Fruit fly (Drosophila melanogaster): ENCODE results near the gene atk.

Gene atk

DNA sequence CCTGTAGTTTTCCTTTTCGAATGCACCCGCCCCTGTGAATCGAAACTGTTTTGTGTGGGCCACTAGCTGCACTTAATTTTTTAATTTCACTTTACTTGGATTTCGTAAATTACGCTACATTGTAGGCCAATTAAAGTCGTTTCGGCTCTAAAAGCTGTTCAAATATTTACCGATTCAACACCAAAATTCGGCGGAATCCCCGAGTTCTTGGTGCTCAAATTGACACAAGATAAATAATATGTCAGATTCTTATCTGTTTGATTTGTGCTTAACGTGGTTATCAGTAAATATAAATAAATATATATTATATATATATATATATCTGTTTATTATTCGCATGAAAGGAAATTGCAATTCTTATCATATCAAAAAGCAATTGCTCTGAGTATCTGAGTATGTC is 16.7 kb downstream of the atk start (continued):
- no peak for TF ChIP-seq CG32767 (GFP tag; IDR thresholded peaks at IDR 0.05)
- no peak for TF ChIP-seq Six4 (GFP tag; optimal IDR thresholded peaks at IDR 0.05)
- no peak for TF ChIP-seq CG4730 (GFP tag; IDR thresholded peaks at IDR 0.05)
- no peak for TF ChIP-seq al (GFP tag; IDR thresholded peaks at IDR 0.05)
- TF ChIP-seq row (GFP tag; IDR thresholded peaks at IDR 0.05) = no peak
- no peak for TF ChIP-seq CG8281 (tag; optimal IDR thresholded peaks at IDR 0.05)
- no peak for TF ChIP-seq Max (GFP tag; optimal IDR thresholded peaks at IDR 0.05)
- TF ChIP-seq CG17361 (GFP tag; IDR thresholded peaks at IDR 0.05) = no peak
- TF ChIP-seq CG15073 (GFP tag; optimal IDR thresholded peaks at IDR 0.05) = no peak
- TF ChIP-seq CG3726 (GFP tag; IDR thresholded peaks at IDR 0.05) = no peak
- no peak for TF ChIP-seq CG9609 (GFP tag; optimal IDR thresholded peaks at IDR 0.05)
- TF ChIP-seq CG15696 (tag; optimal IDR thresholded peaks at IDR 0.05) = peak; percentile 70
- TF ChIP-seq gfzf (GFP tag; optimal IDR thresholded peaks at IDR 0.05) = no peak
- TF ChIP-seq Sry-β (GFP tag; optimal IDR thresholded peaks at IDR 0.05) = peak; percentile 15
- TF ChIP-seq Scr (GFP tag; IDR thresholded peaks at IDR 0.05; ENCODE audit: partially characterized antibody) = no peak
- TF ChIP-seq schlank (tag; optimal IDR thresholded peaks at IDR 0.05) = peak; percentile 63
- TF ChIP-seq Bgb (GFP tag; IDR thresholded peaks at IDR 0.05; ENCODE audit: partially characterized antibody) = no peak
- no peak for TF ChIP-seq CG13123 (GFP tag; optimal IDR thresholded peaks at IDR 0.05)
- no peak for TF ChIP-seq CG17328 (GFP tag; IDR thresholded peaks at IDR 0.05)
- peak; percentile 52 for TF ChIP-seq HHEX (GFP tag; optimal IDR thresholded peaks at IDR 0.05)
- TF ChIP-seq CG6683 (GFP tag; optimal IDR thresholded peaks at IDR 0.05) = peak; percentile 20
- TF ChIP-seq CG8478 (optimal IDR thresholded peaks at IDR 0.05) = no peak
- TF ChIP-seq Rfx (GFP tag; IDR thresholded peaks at IDR 0.05) = peak; percentile 25; the same call in 1 of the 2 replicates
- no peak for TF ChIP-seq CG17802 (tag; optimal IDR thresholded peaks at IDR 0.05)
- no peak for TF ChIP-seq Hmx (GFP tag; optimal IDR thresholded peaks at IDR 0.05)
- TF ChIP-seq CG4282 (GFP tag; optimal IDR thresholded peaks at IDR 0.05) = no peak
- TF ChIP-seq Camta (GFP tag; optimal IDR thresholded peaks at IDR 0.05) = no peak
- peak; percentile 20 for TF ChIP-seq mirr (GFP tag; optimal IDR thresholded peaks at IDR 0.05)
- no peak for TF ChIP-seq her (GFP tag; optimal IDR thresholded peaks at IDR 0.05)
- no peak for TF ChIP-seq CG3838 (GFP tag; optimal IDR thresholded peaks at IDR 0.05)
- TF ChIP-seq CG11085 (GFP tag; IDR thresholded peaks at IDR 0.05) = no peak
- no peak for TF ChIP-seq Awh (GFP tag; IDR thresholded peaks at IDR 0.05)
- TF ChIP-seq sna (GFP tag; IDR thresholded peaks at IDR 0.05; ENCODE audit: partially characterized antibody) = no peak
- no peak for TF ChIP-seq Drgx (GFP tag; IDR thresholded peaks at IDR 0.05)
- no peak for TF ChIP-seq CG33213 (GFP tag; optimal IDR thresholded peaks at IDR 0.05)
- TF ChIP-seq zen2 (GFP tag; IDR thresholded peaks at IDR 0.05; ENCODE audit: partially characterized antibody) = no peak
- TF ChIP-seq chinmo (GFP tag; IDR thresholded peaks at IDR 0.05; ENCODE audit: partially characterized antibody) = no peak
- TF ChIP-seq CG11560 (tag; IDR thresholded peaks at IDR 0.05) = no peak
- TF ChIP-seq slou (GFP tag; optimal IDR thresholded peaks at IDR 0.05) = no peak
- peak in 1 of 3 experiments; percentile 38 for TF ChIP-seq Stat92E (GFP tag; optimal IDR thresholded peaks at IDR 0.05)
- no peak for TF ChIP-seq kah (GFP tag; optimal IDR thresholded peaks at IDR 0.05)
- peak in 1 of 2 experiments; percentile 5 for TF ChIP-seq Hr51 (GFP tag; optimal IDR thresholded peaks at IDR 0.05)
- peak; percentile 66 for TF ChIP-seq CG2678 (tag; optimal IDR thresholded peaks at IDR 0.05)
- TF ChIP-seq salm (tag; optimal IDR thresholded peaks at IDR 0.05) = peak; percentile 31
- TF ChIP-seq tll (GFP tag; optimal IDR thresholded peaks at IDR 0.05) = no peak
- TF ChIP-seq ind (GFP tag; optimal IDR thresholded peaks at IDR 0.05) = no peak
- TF ChIP-seq Ravus (GFP tag; IDR thresholded peaks at IDR 0.05) = no peak
- no peak for TF ChIP-seq Eip74EF (GFP tag; optimal IDR thresholded peaks at IDR 0.05)
- no peak for TF ChIP-seq pita (GFP tag; optimal IDR thresholded peaks at IDR 0.05)
- TF ChIP-seq dm (GFP tag; optimal IDR thresholded peaks at IDR 0.05) = no peak
- TF ChIP-seq CG1233 (GFP tag; optimal IDR thresholded peaks at IDR 0.05) = peak; percentile 66
